Worm (Caenorhabditis elegans): ENCODE data around the gene T21C12.8.

DNA sequence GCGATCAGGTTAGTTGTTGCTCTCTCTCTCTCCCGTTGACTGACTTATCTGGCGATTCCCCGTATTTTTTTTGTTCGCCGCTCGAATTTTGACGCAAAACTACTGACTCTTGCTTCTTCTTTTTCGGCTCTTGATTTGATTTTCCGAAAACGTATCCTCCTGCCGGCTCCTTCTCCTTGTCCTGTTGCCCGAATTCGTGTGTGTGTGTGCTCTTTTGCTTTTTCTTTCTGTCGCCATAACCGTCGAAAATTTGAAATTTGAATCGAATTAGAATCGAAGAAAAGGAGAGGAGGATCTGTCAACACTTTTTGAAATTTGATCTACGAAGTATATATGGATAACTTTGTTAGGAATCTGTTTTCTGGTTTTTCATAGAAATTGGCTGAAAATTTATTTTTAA is 40.3 kb downstream of the T21C12.8 start:
- TF ChIP-seq nfya-1 (tag; optimal IDR thresholded peaks at IDR 0.05) (no peak), pqm-1 (tag; optimal IDR thresholded peaks at IDR 0.05) (no peak), pax-1 (tag; optimal IDR thresholded peaks at IDR 0.05) (no peak), npax-4 (tag; optimal IDR thresholded peaks at IDR 0.05) (no peak), ama-1 (optimal IDR thresholded peaks at IDR 0.05) (no peak), ceh-24 (tag; optimal IDR thresholded peaks at IDR 0.05) (no peak), hlh-13 (GFP tag; optimal IDR thresholded peaks at IDR 0.05) (no peak), pha-4 (tag; optimal IDR thresholded peaks at IDR 0.05) (no peak), hlh-30 (tag; optimal IDR thresholded peaks at IDR 0.05; ENCODE audit: insufficient read depth) (no peak), ztf-16 (tag; optimal IDR thresholded peaks at IDR 0.05) (no peak), ceh-9 (tag; optimal IDR thresholded peaks at IDR 0.05) (no peak), rnt-1 (tag; optimal IDR thresholded peaks at IDR 0.05) (no peak), dmd-4 (tag; optimal IDR thresholded peaks at IDR 0.05; ENCODE audit: borderline replicate concordance) (no peak)
